Fruit fly (Drosophila melanogaster) S2 (cell line): ENCODE data around the gene mav.

Experiments
- CG8478 ChIP-seq: fragments of >200 bp; optimal IDR thresholded peaks from 2 replicates; lab custom pipeline; 2018
- CTCF ChIP-seq, 2 experiments: fragments of >200 bp; optimal IDR thresholded peaks; 2 replicates each; lab custom pipeline; 2018

DNA sequence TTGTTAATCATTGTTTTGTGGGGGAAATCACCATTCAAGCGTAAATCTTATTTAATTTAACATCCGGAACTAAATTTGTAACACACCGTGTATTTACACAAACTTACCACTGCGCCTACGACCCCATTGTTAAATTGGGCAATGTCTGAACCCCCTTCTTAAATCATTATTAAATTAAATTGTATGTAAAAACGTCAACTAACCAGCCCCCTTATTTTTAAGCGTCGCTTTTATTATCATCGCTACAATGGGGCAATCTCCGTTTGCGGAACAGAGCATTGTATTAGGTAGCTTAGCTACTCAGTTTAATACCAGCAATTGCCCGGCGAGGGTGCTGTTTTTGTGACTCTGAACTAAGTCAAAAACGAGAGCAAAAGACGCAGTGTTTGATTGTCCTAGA lies 3.6 kb upstream of the mav start, which contains the start of gene Gat:
- TF ChIP-seq CG8478 (no peak), CTCF (optimal IDR thresholded peaks at IDR 0.05; lab: Kevin White, UChicago) (no peak)
